Worm (Caenorhabditis elegans) whole organism, L4 larva: ENCODE results near the gene Y116A8C.30.
"Not testable (repeated sequence)": the region's sequence is repeated elsewhere in the genome, so short reads cannot be mapped to it uniquely, and the experiment has no call there.

Experiments
- R02D3.7 ChIP-seq: fragments of 150-350 bp; sonication (generic microtip); optimal IDR thresholded peaks from 3 replicates; lab custom pipeline; 2014; ENCODE audit warnings: missing biosample characterization, missing genetic modification characterization
- nhr-42 ChIP-seq: fragments of 200-800 bp; sonication (Bioruptor generic); IDR thresholded peaks from 2 replicates; pipeline ENCODE4 v1.3.6; 2022; ENCODE audit warnings: missing genetic modification characterization, missing compliant biosample characterization

DNA sequence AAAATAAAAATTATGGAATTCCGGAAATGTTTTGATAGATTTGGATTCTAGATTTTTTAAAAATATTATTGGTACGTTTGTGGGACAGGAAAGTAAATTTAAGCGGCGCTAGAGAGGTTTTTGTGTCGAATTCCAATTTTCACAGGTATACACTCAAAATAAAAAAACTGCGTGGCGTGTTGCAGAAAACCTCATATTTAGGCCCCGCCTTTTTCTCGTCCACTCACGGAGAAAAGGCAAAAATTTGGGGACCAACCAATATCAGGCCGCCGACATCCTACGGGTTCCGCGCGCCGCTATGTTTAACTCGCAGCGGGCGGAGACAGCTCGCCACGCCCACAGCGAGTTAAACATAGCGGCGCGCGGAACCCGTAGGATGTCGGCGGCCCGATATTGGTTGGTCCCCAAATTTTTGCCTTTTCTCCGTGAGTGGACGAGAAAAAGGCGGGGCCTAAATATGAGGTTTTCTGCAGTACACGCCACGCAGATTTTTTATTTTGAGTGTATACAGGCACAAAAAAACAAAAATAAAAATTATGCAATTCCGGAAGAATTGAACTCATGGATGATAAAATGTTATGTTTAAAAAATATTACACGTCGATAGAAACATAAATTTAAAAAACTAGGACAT, 44.9 kb downstream of the Y116A8C.30 start:
- TF ChIP-seq nhr-42 (GFP tag; lab: Robert Waterston, UW); R02D3.7 (tag; lab: Kevin White, UChicago): not testable (repeated sequence)
